Worm (Caenorhabditis elegans): ENCODE measurements around the gene F28G4.3.

DNA sequence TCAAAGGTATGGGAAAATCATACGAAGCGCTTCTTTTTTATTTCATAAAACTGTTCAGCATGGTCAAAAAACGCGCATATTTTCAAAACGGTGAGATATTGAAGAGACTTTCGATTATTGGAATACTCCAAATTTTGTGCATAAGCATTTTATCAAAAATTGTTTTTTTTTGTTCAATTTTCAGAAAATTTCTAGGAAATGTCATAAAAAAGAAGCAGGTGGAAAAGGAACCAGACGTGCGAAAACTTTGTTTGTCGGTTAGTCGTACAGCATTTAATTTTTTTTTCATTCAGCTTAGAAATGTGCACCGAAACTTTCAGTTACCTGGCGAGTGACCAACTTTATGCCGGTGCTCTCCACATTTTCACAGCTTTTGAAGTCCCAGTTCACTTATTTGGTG, 45.9 kb upstream of the F28G4.3 start, which contains the start of gene srh-167:
- TF ChIP-seq fos-1 (tag; optimal IDR thresholded peaks at IDR 0.05) (no peak), ama-1 (optimal IDR thresholded peaks at IDR 0.05) (no peak), pha-4 (tag; optimal IDR thresholded peaks at IDR 0.05) (no peak), nhr-12 (tag; optimal IDR thresholded peaks at IDR 0.05) (no peak), ceh-16 (tag; optimal IDR thresholded peaks at IDR 0.05) (no peak)

Measured in whole organism, L3 larva.